Worm (Caenorhabditis elegans): Measurements from ENCODE around the gene C03E10.1.

DNA sequence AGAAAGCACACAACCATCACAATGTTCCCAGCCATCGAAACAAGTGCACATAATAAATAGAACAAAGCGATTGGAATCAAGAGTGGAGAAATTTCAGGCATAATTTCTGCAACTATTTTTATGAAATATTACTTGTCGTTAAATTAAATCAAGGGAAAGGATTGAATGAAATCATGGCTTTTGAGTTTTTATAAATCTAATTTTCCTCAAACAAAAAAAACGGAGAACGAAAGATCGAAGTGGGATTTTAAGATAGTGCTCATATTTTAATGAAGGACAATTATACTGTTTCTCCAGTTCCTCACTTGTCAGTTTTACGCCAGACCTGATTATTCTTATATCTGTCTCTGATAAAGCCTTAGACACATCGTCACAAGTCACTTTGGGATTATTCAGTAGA lies 38.6 kb upstream of the C03E10.1 start, which contains the start of gene srsx-33:
- no peak for TF ChIP-seq him-1 (tag; optimal IDR thresholded peaks at IDR 0.05)
- no peak for TF ChIP-seq dao-5 (tag; optimal IDR thresholded peaks at IDR 0.05)
